Worm (Caenorhabditis elegans) whole organism, early embryonic: ENCODE measurements around the gene del-1.

Experiments used
- B0310.2 ChIP-seq: sonication (generic microtip); optimal IDR thresholded peaks from 2 replicates; lab custom pipeline; 2016; ENCODE audit warnings: mild to moderate bottlenecking, missing genetic modification characterization, missing compliant biosample characterization
- F13C5.2 ChIP-seq: sonication (generic microtip); optimal IDR thresholded peaks from 2 replicates; lab custom pipeline; 2017; ENCODE audit warnings: mild to moderate bottlenecking, missing genetic modification characterization, inconsistent platforms, missing compliant biosample characterization
- aly-1 ChIP-seq: sonication (generic microtip); optimal IDR thresholded peaks from 2 replicates; lab custom pipeline; 2016; ENCODE audit warnings: missing genetic modification characterization, missing compliant biosample characterization
- ama-1 ChIP-seq: fragments of 150-350 bp; optimal IDR thresholded peaks from 2 replicates; lab custom pipeline; 2014
- ceh-13 ChIP-seq: fragments of 200-800 bp; sonication (Bioruptor generic); optimal IDR thresholded peaks from 2 replicates; lab custom pipeline; 2018; ENCODE audit warnings: mild to moderate bottlenecking, missing genetic modification characterization, missing compliant biosample characterization
- ceh-36 ChIP-seq: sonication (generic microtip); optimal IDR thresholded peaks from 2 replicates; lab custom pipeline; 2016; ENCODE audit warnings: missing genetic modification characterization, inconsistent platforms, missing compliant biosample characterization
- ets-7 ChIP-seq: sonication (generic microtip); optimal IDR thresholded peaks from 2 replicates; lab custom pipeline; 2016; ENCODE audit warnings: missing genotype, missing genetic modification characterization, missing compliant biosample characterization
- flt-1 ChIP-seq: fragments of 200-800 bp; sonication (Bioruptor generic); IDR thresholded peaks from 2 replicates; pipeline ENCODE4 v1.3.6; 2022; ENCODE audit warnings: missing genetic modification characterization, missing compliant biosample characterization
- hmbx-1 ChIP-seq: sonication (generic microtip); optimal IDR thresholded peaks from 2 replicates; lab custom pipeline; 2016; ENCODE audit warnings: mild to moderate bottlenecking, missing genetic modification characterization, missing compliant biosample characterization
- hmg-4 ChIP-seq: fragments of 200-800 bp; sonication (Bioruptor generic); optimal IDR thresholded peaks from 2 replicates; lab custom pipeline; 2018; ENCODE audit warnings: mild to moderate bottlenecking, missing genetic modification characterization, missing compliant biosample characterization
- hnd-1 ChIP-seq: sonication (generic microtip); optimal IDR thresholded peaks from 2 replicates; lab custom pipeline; 2016; ENCODE audit warnings: missing genetic modification characterization, missing compliant biosample characterization
- pes-1 ChIP-seq: fragments of 200-800 bp; sonication (Bioruptor generic); IDR thresholded peaks from 2 replicates; pipeline ENCODE4 v1.3.6; 2022; ENCODE audit warnings: missing genetic modification reagents, missing genetic modification characterization, missing compliant biosample characterization
- scrt-1 ChIP-seq: fragments of 200-800 bp; sonication (Bioruptor generic); IDR thresholded peaks from 2 replicates; pipeline ENCODE4 v1.3.6; 2022; ENCODE audit warnings: missing genetic modification characterization, missing compliant biosample characterization
- sea-1 ChIP-seq: fragments of 200-800 bp; sonication (Bioruptor generic); conservative IDR thresholded peaks from 2 replicates; pipeline ENCODE4 v1.3.6; 2022; ENCODE audit warnings: missing genetic modification characterization, missing compliant biosample characterization
- tbx-11 ChIP-seq: fragments of 200-800 bp; sonication (Bioruptor generic); IDR thresholded peaks from 2 replicates; pipeline ENCODE4 v1.3.6; 2022; ENCODE audit warnings: missing genetic modification characterization, missing compliant biosample characterization
- tbx-37 ChIP-seq: fragments of 200-800 bp; sonication (Bioruptor generic); conservative IDR thresholded peaks from 2 replicates; pipeline ENCODE4 v1.3.6; 2022; ENCODE audit warnings: missing genetic modification reagents, missing genetic modification characterization, missing compliant biosample characterization
- tra-4 ChIP-seq: sonication (generic microtip); optimal IDR thresholded peaks from 2 replicates; lab custom pipeline; 2017; ENCODE audit warnings: missing genetic modification characterization, missing compliant biosample characterization

The del-1 gene

ce11 chrX:14267781-14268180, at the start of gene del-1:
TSS of gene del-1 (plus strand) at chrX:14268081.
- TF ChIP-seq tbx-37 (GFP tag; lab: Robert Waterston, UW) (no peak), aly-1 (tag; lab: Kevin White, UChicago) (no peak), F13C5.2 (tag; lab: Kevin White, UChicago) (no peak), sea-1 (no peak), ceh-36 (tag; lab: Kevin White, UChicago) (no peak), flt-1 (no peak)

- no peak for TF ChIP-seq ceh-13 (GFP tag; lab: Kevin White, UChicago)
- no peak for TF ChIP-seq B0310.2 (tag; lab: Kevin White, UChicago)
- TF ChIP-seq scrt-1 (GFP tag; lab: Robert Waterston, UW) = no peak
- no peak for TF ChIP-seq tra-4
- TF ChIP-seq F13C5.2 (tag; lab: Kevin White, UChicago) = no peak
- no peak for TF ChIP-seq tbx-37 (GFP tag; lab: Robert Waterston, UW)
- no peak for TF ChIP-seq ets-7 (tag; lab: Kevin White, UChicago)
- no peak for TF ChIP-seq ceh-36 (tag; lab: Kevin White, UChicago)
- no peak for TF ChIP-seq tbx-11 (GFP tag; lab: Robert Waterston, UW)
- no peak for TF ChIP-seq hnd-1 (tag; lab: Kevin White, UChicago)
- TF ChIP-seq sea-1 = no peak
- no peak for TF ChIP-seq aly-1 (tag; lab: Kevin White, UChicago)
- TF ChIP-seq flt-1 = no peak
- TF ChIP-seq pes-1 (GFP tag; lab: Robert Waterston, UW) = no peak
- TF ChIP-seq hmg-4 (GFP tag; lab: Kevin White, UChicago) = no peak
- TF ChIP-seq hmbx-1 (tag; lab: Kevin White, UChicago) = no peak
- no peak for TF ChIP-seq ama-1
Observed at ce11 chrX:14223156-14223555, 44.7 kb upstream of the del-1 start, which contains the start of gene K06G5.3. TSS of gene K06G5.3 (minus strand) at chrX:14223256.

- no peak for TF ChIP-seq hmbx-1 (tag; lab: Kevin White, UChicago)
- TF ChIP-seq tbx-11 (GFP tag; lab: Robert Waterston, UW) = no peak
- TF ChIP-seq ama-1 = no peak
- no peak for TF ChIP-seq B0310.2 (tag; lab: Kevin White, UChicago)
- no peak for TF ChIP-seq flt-1
- TF ChIP-seq tbx-37 (GFP tag; lab: Robert Waterston, UW) = no peak
- no peak for TF ChIP-seq hnd-1 (tag; lab: Kevin White, UChicago)
- no peak for TF ChIP-seq ets-7 (tag; lab: Kevin White, UChicago)
- TF ChIP-seq ceh-13 (GFP tag; lab: Kevin White, UChicago) = no peak
- TF ChIP-seq scrt-1 (GFP tag; lab: Robert Waterston, UW) = no peak
- no peak for TF ChIP-seq F13C5.2 (tag; lab: Kevin White, UChicago)
- TF ChIP-seq hmg-4 (GFP tag; lab: Kevin White, UChicago) = no peak
- TF ChIP-seq sea-1 = no peak
- TF ChIP-seq ceh-36 (tag; lab: Kevin White, UChicago) = no peak
- no peak for TF ChIP-seq tra-4
- TF ChIP-seq pes-1 (GFP tag; lab: Robert Waterston, UW) = no peak
- no peak for TF ChIP-seq aly-1 (tag; lab: Kevin White, UChicago)
Observed at ce11 chrX:14225273-14225672, 42.6 kb upstream of the del-1 start, which contains the start of gene cyp-13B2. TSS of gene cyp-13B2 (plus strand) at chrX:14225573.

ce11 chrX:14228764-14229163, 39.1 kb upstream of the del-1 start:
- TF ChIP-seq ceh-13 (GFP tag; lab: Kevin White, UChicago) = no peak
- no peak for TF ChIP-seq tbx-37 (GFP tag; lab: Robert Waterston, UW)
- no peak for TF ChIP-seq B0310.2 (tag; lab: Kevin White, UChicago)
- no peak for TF ChIP-seq hmg-4 (GFP tag; lab: Kevin White, UChicago)
- TF ChIP-seq hnd-1 (tag; lab: Kevin White, UChicago) = peak; percentile 29
- no peak for TF ChIP-seq F13C5.2 (tag; lab: Kevin White, UChicago)
- TF ChIP-seq hmbx-1 (tag; lab: Kevin White, UChicago) = no peak
- TF ChIP-seq sea-1 = peak; percentile 72; the same call in 1 of the 2 replicates
- TF ChIP-seq ets-7 (tag; lab: Kevin White, UChicago) = no peak
- no peak for TF ChIP-seq tra-4
- TF ChIP-seq flt-1 = peak; percentile 49; the same call in 1 of the 2 replicates
- TF ChIP-seq ceh-36 (tag; lab: Kevin White, UChicago) = peak; percentile 59
- peak; percentile 79 for TF ChIP-seq pes-1 (GFP tag; lab: Robert Waterston, UW)
- peak; percentile 38; the same call in 1 of the 2 replicates for TF ChIP-seq tbx-11 (GFP tag; lab: Robert Waterston, UW)
- no peak for TF ChIP-seq ama-1
- 0 out of 2 replicates have a peak, but pooled peaks have one; percentile 49 for TF ChIP-seq scrt-1 (GFP tag; lab: Robert Waterston, UW)
- TF ChIP-seq aly-1 (tag; lab: Kevin White, UChicago) = peak; percentile 61

- no peak for TF ChIP-seq pes-1 (GFP tag; lab: Robert Waterston, UW)
- no peak for TF ChIP-seq ceh-13 (GFP tag; lab: Kevin White, UChicago)
- TF ChIP-seq ets-7 (tag; lab: Kevin White, UChicago) = no peak
Observed at ce11 chrX:14231987-14232386, 35.9 kb upstream of the del-1 start.

- no peak for TF ChIP-seq ets-7 (tag; lab: Kevin White, UChicago)
- no peak for TF ChIP-seq pes-1 (GFP tag; lab: Robert Waterston, UW)
- TF ChIP-seq tbx-11 (GFP tag; lab: Robert Waterston, UW) = no peak
- no peak for TF ChIP-seq hnd-1 (tag; lab: Kevin White, UChicago)
- TF ChIP-seq tbx-37 (GFP tag; lab: Robert Waterston, UW) = no peak
- TF ChIP-seq aly-1 (tag; lab: Kevin White, UChicago) = no peak
- no peak for TF ChIP-seq B0310.2 (tag; lab: Kevin White, UChicago)
- TF ChIP-seq hmg-4 (GFP tag; lab: Kevin White, UChicago) = no peak
- TF ChIP-seq F13C5.2 (tag; lab: Kevin White, UChicago) = no peak
- TF ChIP-seq scrt-1 (GFP tag; lab: Robert Waterston, UW) = no peak
- TF ChIP-seq hmbx-1 (tag; lab: Kevin White, UChicago) = no peak
Observed at ce11 chrX:14234366-14234765, 33.5 kb upstream of the del-1 start, which contains the start of gene srg-36. TSS of gene srg-36 (minus strand) at chrX:14234466.

ce11 chrX:14234932-14235331, 32.9 kb upstream of the del-1 start, which contains the start of gene srg-37:
TSS of gene srg-37 (minus strand) at chrX:14235032.
- TF ChIP-seq tbx-11 (GFP tag; lab: Robert Waterston, UW) = no peak
- no peak for TF ChIP-seq ceh-13 (GFP tag; lab: Kevin White, UChicago)
- no peak for TF ChIP-seq F13C5.2 (tag; lab: Kevin White, UChicago)
- TF ChIP-seq hnd-1 (tag; lab: Kevin White, UChicago) = no peak
- TF ChIP-seq sea-1 = no peak
- TF ChIP-seq hmg-4 (GFP tag; lab: Kevin White, UChicago) = no peak
- no peak for TF ChIP-seq flt-1
- no peak for TF ChIP-seq pes-1 (GFP tag; lab: Robert Waterston, UW)
- TF ChIP-seq hmbx-1 (tag; lab: Kevin White, UChicago) = no peak
- TF ChIP-seq aly-1 (tag; lab: Kevin White, UChicago) = no peak
